Fruit fly (Drosophila melanogaster) whole organism: ENCODE data around the gene spri.

Experiments
- CG8478 ChIP-seq: fragments of >200 bp; optimal IDR thresholded peaks from 2 replicates; lab custom pipeline; 2018; ENCODE audit warnings: inconsistent platforms
- Dll ChIP-seq: fragments of >200 bp; optimal IDR thresholded peaks from 2 replicates; lab custom pipeline; 2017
- EcR ChIP-seq, 2 experiments: fragments of >200 bp; optimal IDR thresholded peaks; 2 replicates each; lab custom pipeline; 2017; ENCODE audit warnings: missing biosample characterization in 2 of 2, missing genetic modification characterization in 2 of 2, missing genetic modification reagents in 2 of 2
- pan ChIP-seq: fragments of >200 bp; optimal IDR thresholded peaks from 2 replicates; lab custom pipeline; 2017
- psq ChIP-seq: fragments of >200 bp; optimal IDR thresholded peaks from 2 replicates; lab custom pipeline; 2017
- usp ChIP-seq: fragments of >200 bp; optimal IDR thresholded peaks from 2 replicates; lab custom pipeline; 2017; ENCODE audit warnings: missing biosample characterization, missing genetic modification characterization, mixed read lengths

The spri gene

dm6 chrX:10473510-10474212 is 111.6 kb downstream of the spri start, which contains the start of gene CG2889:
TSS of gene CG2889 (plus strand) at chrX:10473938.
- no peak for TF ChIP-seq usp (GFP tag; lab: Kevin White, UChicago)
- TF ChIP-seq CG8478 (lab: Kevin White, UChicago) = peak; percentile 72
- peak in 1 of 2 experiments; percentile 94 for TF ChIP-seq EcR (GFP tag; optimal IDR thresholded peaks at IDR 0.05; lab: Kevin White, UChicago)

- TF ChIP-seq CG8478 (lab: Kevin White, UChicago) (peak; percentile 75), Dll (no peak)
Measured at dm6 chrX:10472614-10473248, 112.5 kb downstream of the spri start.

dm6 chrX:10464531-10464930 is 120.7 kb downstream of the spri start:
- TF ChIP-seq usp (GFP tag; lab: Kevin White, UChicago) (no peak), pan (lab: Kevin White, UChicago) (no peak), psq (lab: Kevin White, UChicago) (no peak), EcR (GFP tag; optimal IDR thresholded peaks at IDR 0.05; lab: Kevin White, UChicago) (no peak), Dll (no peak), CG8478 (lab: Kevin White, UChicago) (no peak)

- TF ChIP-seq EcR (GFP tag; optimal IDR thresholded peaks at IDR 0.05; lab: Kevin White, UChicago) (no peak), pan (lab: Kevin White, UChicago) (no peak), CG8478 (lab: Kevin White, UChicago) (no peak), psq (lab: Kevin White, UChicago) (no peak), Dll (no peak), usp (GFP tag; lab: Kevin White, UChicago) (no peak)
Measured at dm6 chrX:10463056-10463710, 122.0 kb downstream of the spri start.

- TF ChIP-seq psq (lab: Kevin White, UChicago) = no peak
- no peak for TF ChIP-seq usp (GFP tag; lab: Kevin White, UChicago)
- TF ChIP-seq pan (lab: Kevin White, UChicago) = no peak
- TF ChIP-seq Dll = no peak
- no peak for TF ChIP-seq CG8478 (lab: Kevin White, UChicago)
- TF ChIP-seq EcR (GFP tag; optimal IDR thresholded peaks at IDR 0.05; lab: Kevin White, UChicago) = no peak
Measured at dm6 chrX:10461938-10462337, 123.3 kb downstream of the spri start.

- TF ChIP-seq psq (lab: Kevin White, UChicago) (no peak), EcR (GFP tag; optimal IDR thresholded peaks at IDR 0.05; lab: Kevin White, UChicago) (no peak), Dll (no peak), pan (lab: Kevin White, UChicago) (no peak), usp (GFP tag; lab: Kevin White, UChicago) (no peak), CG8478 (lab: Kevin White, UChicago) (no peak)
Measured at dm6 chrX:10460506-10461114, 124.6 kb downstream of the spri start, which contains the start of gene Neb-cGP. TSS of gene Neb-cGP (plus strand) at chrX:10460736.

- TF ChIP-seq CG8478 (lab: Kevin White, UChicago) (no peak), Dll (no peak), EcR (GFP tag; optimal IDR thresholded peaks at IDR 0.05; lab: Kevin White, UChicago) (no peak), usp (GFP tag; lab: Kevin White, UChicago) (no peak), psq (lab: Kevin White, UChicago) (no peak), pan (lab: Kevin White, UChicago) (no peak)
Measured at dm6 chrX:10459576-10459975, 125.6 kb downstream of the spri start, which contains the start of gene Or9a. TSS of gene Or9a (minus strand) at chrX:10459676.

dm6 chrX:10454795-10455194 is 130.4 kb downstream of the spri start, which contains the start of gene CG32683:
TSS of gene CG32683 (minus strand) at chrX:10454895.
- TF ChIP-seq psq (lab: Kevin White, UChicago) (no peak), usp (GFP tag; lab: Kevin White, UChicago) (no peak), pan (lab: Kevin White, UChicago) (no peak), Dll (no peak), EcR (GFP tag; optimal IDR thresholded peaks at IDR 0.05; lab: Kevin White, UChicago) (no peak), CG8478 (lab: Kevin White, UChicago) (no peak)
